Worm (Caenorhabditis elegans) whole organism, young adult: ENCODE results near the gene col-175.

Experiments used
- B0019.2 ChIP-seq: fragments of 200-800 bp; sonication (Bioruptor generic); conservative IDR thresholded peaks from 2 replicates; pipeline ENCODE4 v1.3.6; 2022; ENCODE audit warnings: missing genetic modification reagents, missing genetic modification characterization, missing compliant biosample characterization
- B0336.3 ChIP-seq: fragments of 200-800 bp; sonication (Bioruptor generic); IDR thresholded peaks from 2 replicates; pipeline ENCODE4 v1.3.6; 2022; ENCODE audit warnings: missing genetic modification characterization, missing compliant biosample characterization
- F10E7.11 ChIP-seq: sonication (generic microtip); optimal IDR thresholded peaks from 2 replicates; lab custom pipeline; 2017; ENCODE audit warnings: mild to moderate bottlenecking, missing genetic modification characterization, moderate library complexity, missing compliant biosample characterization
- F22D6.2 ChIP-seq: sonication (generic microtip); optimal IDR thresholded peaks from 2 replicates; lab custom pipeline; 2016; ENCODE audit warnings: mild to moderate bottlenecking, missing genetic modification characterization, missing compliant biosample characterization
- F23B12.7 ChIP-seq: sonication (generic microtip); optimal IDR thresholded peaks from 2 replicates; lab custom pipeline; 2017; ENCODE audit warnings: missing genetic modification characterization, mild to moderate bottlenecking, missing compliant biosample characterization, antibody characterized with exemption, moderate library complexity; ENCODE audit not compliant: insufficient read depth
- F39B2.1 ChIP-seq: fragments of 200-800 bp; sonication (Bioruptor generic); IDR thresholded peaks from 2 replicates; pipeline ENCODE4 v1.3.6; 2022; ENCODE audit warnings: missing genetic modification reagents, missing genetic modification characterization, missing compliant biosample characterization
- F52B5.7 ChIP-seq: sonication (generic microtip); optimal IDR thresholded peaks from 2 replicates; lab custom pipeline; 2016; ENCODE audit warnings: mild to moderate bottlenecking, missing genetic modification characterization, missing compliant biosample characterization
- F57A8.1 ChIP-seq: fragments of 200-800 bp; sonication (Bioruptor generic); optimal IDR thresholded peaks from 2 replicates; lab custom pipeline; 2018; ENCODE audit warnings: mild to moderate bottlenecking, missing genetic modification characterization, moderate library complexity, missing compliant biosample characterization
- K11D2.4 ChIP-seq: fragments of 200-800 bp; sonication (Bioruptor generic); IDR thresholded peaks from 2 replicates; pipeline ENCODE4 v1.3.6; 2022; ENCODE audit warnings: missing genetic modification reagents, missing genetic modification characterization, missing compliant biosample characterization
- T26A5.8 ChIP-seq: sonication (generic microtip); optimal IDR thresholded peaks from 2 replicates; lab custom pipeline; 2016; ENCODE audit warnings: missing genetic modification characterization, missing compliant biosample characterization
- Y53F4B.3 ChIP-seq: fragments of 200-800 bp; sonication (Bioruptor generic); IDR thresholded peaks from 2 replicates; pipeline ENCODE4 v1.3.6; 2022; ENCODE audit warnings: missing genetic modification reagents, missing genetic modification characterization, missing compliant biosample characterization
- Y53G8AR.9 ChIP-seq: fragments of 200-800 bp; sonication (Bioruptor generic); conservative IDR thresholded peaks from 2 replicates; pipeline ENCODE4 v1.3.6; 2022; ENCODE audit warnings: missing genetic modification reagents, missing genetic modification characterization, missing compliant biosample characterization
- Y67H2A.10 ChIP-seq: fragments of 200-800 bp; sonication (Bioruptor generic); conservative IDR thresholded peaks from 2 replicates; pipeline ENCODE4 v1.3.6; 2022; ENCODE audit warnings: missing genetic modification reagents, missing genetic modification characterization, missing compliant biosample characterization
- Y79H2A.3 ChIP-seq: fragments of 200-800 bp; sonication (Bioruptor generic); conservative IDR thresholded peaks from 2 replicates; pipeline ENCODE4 v1.3.6; 2022; ENCODE audit warnings: missing genetic modification reagents, missing genetic modification characterization, missing compliant biosample characterization
- ama-1 ChIP-seq, 3 experiments: fragments of 150-350 bp in 1 of 3; sonication (generic microtip) in 2 of 3; optimal IDR thresholded peaks; 2 replicates each; lab custom pipeline; 2014 to 2018; ENCODE audit warnings: missing biosample characterization in 2 of 3, missing genetic modification characterization in 2 of 3, missing genetic modification reagents in 2 of 3
- athp-1 ChIP-seq: sonication (generic microtip); optimal IDR thresholded peaks from 2 replicates; lab custom pipeline; 2017; ENCODE audit warnings: mild to moderate bottlenecking, missing genetic modification characterization, missing compliant biosample characterization
- bed-1 ChIP-seq: fragments of 200-800 bp; sonication (Bioruptor generic); IDR thresholded peaks from 2 replicates; pipeline ENCODE4 v1.3.6; 2022; ENCODE audit warnings: missing genetic modification reagents, missing genetic modification characterization, missing compliant biosample characterization
- cebp-2 ChIP-seq: fragments of 200-800 bp; sonication (Bioruptor generic); IDR thresholded peaks from 2 replicates; pipeline ENCODE4 v1.3.6; 2022; ENCODE audit warnings: missing genetic modification characterization, missing compliant biosample characterization
- ceh-58 ChIP-seq: fragments of 200-800 bp; sonication (Bioruptor generic); IDR thresholded peaks from 2 replicates; pipeline ENCODE4 v1.3.6; 2022; ENCODE audit warnings: missing genetic modification characterization, missing compliant biosample characterization
- ceh-91 ChIP-seq: fragments of 200-800 bp; sonication (Bioruptor generic); IDR thresholded peaks from 2 replicates; pipeline ENCODE4 v1.3.6; 2022; ENCODE audit warnings: missing genetic modification reagents, missing genetic modification characterization, missing compliant biosample characterization
- dox-1 ChIP-seq: fragments of 200-800 bp; sonication (Bioruptor generic); IDR thresholded peaks from 2 replicates; pipeline ENCODE4 v1.3.6; 2022; ENCODE audit warnings: missing genetic modification reagents, missing genetic modification characterization, missing compliant biosample characterization
- dpff-1 ChIP-seq: sonication (generic microtip); optimal IDR thresholded peaks from 2 replicates; lab custom pipeline; 2017; ENCODE audit warnings: mild to moderate bottlenecking, missing genetic modification characterization, missing compliant biosample characterization
- egl-18 ChIP-seq: fragments of 200-800 bp; sonication (Bioruptor generic); IDR thresholded peaks from 2 replicates; pipeline ENCODE4 v1.3.6; 2022; ENCODE audit warnings: missing genetic modification reagents, missing genetic modification characterization, missing compliant biosample characterization
- egl-44 ChIP-seq: fragments of 200-800 bp; sonication (Bioruptor generic); IDR thresholded peaks from 2 replicates; pipeline ENCODE4 v1.3.6; 2022; ENCODE audit warnings: missing genetic modification reagents, missing genetic modification characterization, missing compliant biosample characterization
- fkh-3 ChIP-seq: sonication (generic microtip); optimal IDR thresholded peaks from 2 replicates; lab custom pipeline; 2016; ENCODE audit warnings: mild to moderate bottlenecking, missing genetic modification characterization, missing compliant biosample characterization
- him-1 ChIP-seq: sonication (generic microtip); optimal IDR thresholded peaks from 2 replicates; lab custom pipeline; 2016; ENCODE audit warnings: missing genotype, missing genetic modification reagents, missing genetic modification characterization, missing compliant biosample characterization
- lag-1 ChIP-seq: fragments of 200-800 bp; sonication (Bioruptor generic); IDR thresholded peaks from 2 replicates; pipeline ENCODE4 v1.3.6; 2022; ENCODE audit warnings: missing genetic modification reagents, missing genetic modification characterization, missing compliant biosample characterization
- let-607 ChIP-seq, 2 experiments: fragments of 200-800 bp in 1 of 2; sonication (Bioruptor generic) in 1 of 2; sonication (generic microtip) in 1 of 2; optimal IDR thresholded peaks; 2 replicates each; lab custom pipeline; 2016 to 2018; ENCODE audit warnings: mild to moderate bottlenecking in 2 of 2, missing compliant biosample characterization in 2 of 2, missing genetic modification characterization in 2 of 2, moderate library complexity in 2 of 2, missing genotype in 1 of 2
- lin-54 ChIP-seq: fragments of 200-800 bp; sonication (Bioruptor generic); optimal IDR thresholded peaks from 2 replicates; lab custom pipeline; 2018; ENCODE audit warnings: mild to moderate bottlenecking, missing genetic modification characterization, missing compliant biosample characterization
- madf-10 ChIP-seq: sonication (generic microtip); optimal IDR thresholded peaks from 2 replicates; lab custom pipeline; 2016; ENCODE audit warnings: mild to moderate bottlenecking, missing genetic modification characterization, missing compliant biosample characterization
- madf-6 ChIP-seq: fragments of 200-800 bp; sonication (Bioruptor generic); IDR thresholded peaks from 2 replicates; pipeline ENCODE4 v1.3.6; 2022; ENCODE audit warnings: missing genetic modification reagents, missing genetic modification characterization, missing compliant biosample characterization
- madf-8 ChIP-seq: fragments of 200-800 bp; sonication (Bioruptor generic); conservative IDR thresholded peaks from 2 replicates; pipeline ENCODE4 v1.3.6; 2022; ENCODE audit warnings: missing genetic modification reagents, missing genetic modification characterization, missing compliant biosample characterization
- mcd-1 ChIP-seq: fragments of 200-800 bp; sonication (Bioruptor generic); IDR thresholded peaks from 2 replicates; pipeline ENCODE4 v1.3.6; 2022; ENCODE audit warnings: missing genetic modification reagents, missing genetic modification characterization, missing compliant biosample characterization
- mxl-1 ChIP-seq: sonication (generic microtip); optimal IDR thresholded peaks from 2 replicates; lab custom pipeline; 2016; ENCODE audit warnings: missing genetic modification characterization, missing compliant biosample characterization
- nfya-1 ChIP-seq: sonication (generic microtip); optimal IDR thresholded peaks from 2 replicates; lab custom pipeline; 2017; ENCODE audit warnings: antibody characterized with exemption, missing compliant biosample characterization, missing genetic modification characterization, borderline replicate concordance; ENCODE audit not compliant: insufficient read depth
- nfya-2 ChIP-seq: fragments of 200-800 bp; sonication (Bioruptor generic); IDR thresholded peaks from 2 replicates; pipeline ENCODE4 v1.3.6; 2022; ENCODE audit warnings: missing genetic modification reagents, missing genetic modification characterization, missing compliant biosample characterization
- nhr-27 ChIP-seq: fragments of 200-800 bp; sonication (Bioruptor generic); optimal IDR thresholded peaks from 2 replicates; lab custom pipeline; 2018; ENCODE audit warnings: mild to moderate bottlenecking, missing genetic modification characterization, moderate library complexity, missing compliant biosample characterization
- nhr-80 ChIP-seq: sonication (generic microtip); optimal IDR thresholded peaks from 2 replicates; lab custom pipeline; 2016; ENCODE audit warnings: missing genetic modification characterization, missing compliant biosample characterization
- rcor-1 ChIP-seq: fragments of 200-800 bp; sonication (Bioruptor generic); IDR thresholded peaks from 2 replicates; pipeline ENCODE4 v1.3.6; 2022; ENCODE audit warnings: missing genetic modification reagents, missing genetic modification characterization, missing compliant biosample characterization
- rec-8 ChIP-seq, 2 experiments: sonication (generic microtip); optimal IDR thresholded peaks; 2 replicates each; lab custom pipeline; 2016; ENCODE audit warnings: mild to moderate bottlenecking in 2 of 2, missing genetic modification characterization in 2 of 2, missing genetic modification reagents in 2 of 2, missing genotype in 2 of 2, missing biosample characterization in 1 of 2, missing compliant biosample characterization in 1 of 2, moderate library complexity in 1 of 2
- snpc-3.4 ChIP-seq: sonication (generic microtip); optimal IDR thresholded peaks from 2 replicates; lab custom pipeline; 2017; ENCODE audit warnings: missing genetic modification characterization, mild to moderate bottlenecking, missing compliant biosample characterization, antibody characterized with exemption, moderate library complexity, missing genotype, missing genetic modification reagents
- ztf-18 ChIP-seq: sonication (generic microtip); optimal IDR thresholded peaks from 2 replicates; lab custom pipeline; 2016; ENCODE audit warnings: missing genotype, mild to moderate bottlenecking, missing genetic modification characterization, missing compliant biosample characterization
- ztf-26 ChIP-seq: sonication (generic microtip); optimal IDR thresholded peaks from 2 replicates; lab custom pipeline; 2017; ENCODE audit warnings: missing genetic modification characterization, missing compliant biosample characterization
- ztf-28 ChIP-seq: fragments of 200-800 bp; sonication (Bioruptor generic); IDR thresholded peaks from 2 replicates; pipeline ENCODE4 v1.3.6; 2022; ENCODE audit warnings: missing genetic modification reagents, missing genetic modification characterization, missing compliant biosample characterization

The col-175 gene

DNA sequence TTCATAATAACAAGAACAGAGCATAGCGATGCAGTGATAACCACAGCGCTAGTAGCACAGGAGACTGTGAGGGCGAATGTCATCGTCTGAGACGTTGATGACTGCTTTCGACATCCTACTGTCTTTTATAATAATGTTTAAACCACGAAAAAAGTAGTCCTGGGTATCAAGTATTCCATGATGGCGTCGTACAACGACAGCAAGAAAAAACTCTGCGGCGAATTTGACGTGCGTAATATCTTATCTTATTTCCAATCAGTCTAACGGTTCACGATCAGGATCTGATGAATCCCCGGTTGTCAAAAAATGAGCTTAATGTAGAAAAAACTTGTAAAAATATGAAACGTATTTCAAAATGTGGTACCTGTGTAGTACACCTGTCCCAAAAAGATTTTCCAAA, at the start of gene col-175:
col-175 (minus strand) TSS at position 101 of the 400 bp plus-strand sequence.
- TF ChIP-seq egl-18 (GFP tag; lab: Robert Waterston, UW) (no peak), madf-10 (tag; lab: Kevin White, UChicago) (no peak), let-607 (tag; optimal IDR thresholded peaks at IDR 0.05; lab: Kevin White, UChicago) (no peak), B0019.2 (GFP tag; lab: Robert Waterston, UW) (no peak), rcor-1 (no peak), fkh-3 (tag; lab: Kevin White, UChicago) (no peak), T26A5.8 (tag; lab: Kevin White, UChicago) (no peak), B0336.3 (GFP tag; lab: Robert Waterston, UW) (no peak)

DNA sequence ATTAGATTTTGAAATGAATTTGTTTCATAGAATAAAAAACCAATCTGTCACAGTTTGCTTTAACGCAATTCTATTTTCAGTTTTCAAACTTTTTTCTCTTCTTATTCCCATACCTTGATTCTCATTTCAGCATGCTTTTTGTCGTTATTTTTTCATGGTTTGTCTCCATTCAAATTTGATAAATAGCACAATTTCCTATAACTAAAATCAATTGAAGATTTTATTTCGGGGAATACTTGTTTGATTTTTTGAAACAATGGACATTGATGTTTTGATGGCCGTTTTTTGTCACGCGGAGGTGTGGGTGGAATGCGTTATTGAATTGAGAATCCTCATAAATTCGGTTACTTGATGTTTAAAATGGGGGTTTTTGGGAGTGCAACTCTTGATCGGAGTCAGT, 48.6 kb upstream of the col-175 start, which contains the start of gene B0416.11:
B0416.11 (minus strand) TSS at position 101 of the 400 bp plus-strand sequence.
- no peak for TF ChIP-seq F10E7.11
- TF ChIP-seq lag-1 (GFP tag; lab: Robert Waterston, UW): no peak
- no peak for TF ChIP-seq F52B5.7
- TF ChIP-seq nfya-1 (tag; lab: Kevin White, UChicago): no peak
- no peak for TF ChIP-seq mxl-1
- no peak for TF ChIP-seq Y79H2A.3
- TF ChIP-seq Y53F4B.3 (GFP tag; lab: Robert Waterston, UW): no peak
- no peak for TF ChIP-seq Y67H2A.10 (GFP tag; lab: Robert Waterston, UW)
- TF ChIP-seq rec-8 (tag; optimal IDR thresholded peaks at IDR 0.05; lab: Kevin White, UChicago): no peak
- no peak for TF ChIP-seq nhr-80 (tag; lab: Kevin White, UChicago)
- no peak for TF ChIP-seq F22D6.2 (tag; lab: Kevin White, UChicago)
- no peak for TF ChIP-seq F57A8.1 (GFP tag; lab: Kevin White, UChicago)
- TF ChIP-seq ceh-91 (GFP tag; lab: Robert Waterston, UW): no peak
- no peak for TF ChIP-seq mcd-1 (GFP tag; lab: Robert Waterston, UW)
- no peak for TF ChIP-seq ztf-26 (tag; lab: Kevin White, UChicago)
- no peak for TF ChIP-seq snpc-3.4 (tag; lab: Kevin White, UChicago)

DNA sequence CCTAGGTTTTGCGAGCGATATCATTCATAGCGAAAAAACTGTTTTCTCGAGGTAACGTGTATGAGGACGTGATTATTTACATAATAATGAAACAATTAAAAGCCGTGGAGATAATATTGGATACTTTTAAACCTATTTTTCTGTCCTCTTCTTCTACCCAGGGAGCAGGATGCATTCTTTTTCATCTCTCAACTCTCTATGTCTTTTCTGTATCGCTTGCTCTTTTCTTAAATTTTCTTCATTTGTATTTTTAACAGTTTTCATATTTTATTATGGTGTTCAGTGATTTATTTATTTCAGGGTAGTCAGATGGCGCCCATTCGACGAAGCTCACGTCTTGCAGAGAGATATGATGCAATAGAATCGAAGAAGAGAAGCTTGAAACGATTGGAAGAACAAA, 44.2 kb upstream of the col-175 start, which contains the start of gene B0416.4:
B0416.4 (plus strand) TSS at position 301 of the 400 bp plus-strand sequence.
- TF ChIP-seq egl-44 (GFP tag; lab: Robert Waterston, UW): no peak
- TF ChIP-seq him-1: no peak
- no peak for TF ChIP-seq athp-1 (tag; lab: Kevin White, UChicago)
- TF ChIP-seq madf-8 (GFP tag; lab: Robert Waterston, UW): no peak
- no peak for TF ChIP-seq dox-1 (GFP tag; lab: Robert Waterston, UW)
- TF ChIP-seq ceh-58 (GFP tag; lab: Robert Waterston, UW): no peak
- TF ChIP-seq rcor-1: no peak
- TF ChIP-seq F23B12.7 (tag; lab: Kevin White, UChicago): no peak
- no peak for TF ChIP-seq egl-18 (GFP tag; lab: Robert Waterston, UW)
- TF ChIP-seq T26A5.8 (tag; lab: Kevin White, UChicago): no peak
- no peak for TF ChIP-seq F39B2.1
- no peak for TF ChIP-seq mcd-1 (GFP tag; lab: Robert Waterston, UW)
- TF ChIP-seq nfya-2: no peak

DNA sequence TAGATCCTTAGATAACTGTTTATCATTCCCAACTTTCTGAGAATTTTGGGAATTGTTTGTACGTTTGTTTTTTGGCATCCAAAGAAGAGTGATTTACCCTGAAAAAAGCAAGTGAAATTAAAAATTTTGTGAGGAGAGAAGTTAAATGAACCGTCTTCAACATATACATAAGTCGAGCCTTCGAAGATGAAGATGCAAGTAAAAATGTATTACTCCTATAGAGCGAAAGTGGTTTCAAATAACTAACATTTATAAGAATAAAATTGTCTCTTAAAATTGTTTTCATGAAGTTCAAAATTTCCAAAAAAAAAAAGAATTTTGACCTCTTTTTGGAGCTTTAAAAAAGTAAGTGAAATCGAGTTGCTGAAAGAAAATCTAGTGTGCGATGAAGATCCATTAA, 40.2 kb upstream of the col-175 start, which contains the start of gene B0416.10:
B0416.10 (minus strand) TSS at position 101 of the 400 bp plus-strand sequence.
- TF ChIP-seq F23B12.7 (tag; lab: Kevin White, UChicago) (no peak), madf-6 (GFP tag; lab: Robert Waterston, UW) (no peak), ztf-18 (tag; lab: Kevin White, UChicago) (no peak), Y53G8AR.9 (GFP tag; lab: Robert Waterston, UW) (no peak), rec-8 (tag; optimal IDR thresholded peaks at IDR 0.05; lab: Kevin White, UChicago) (no peak), mxl-1 (no peak), dpff-1 (tag; lab: Kevin White, UChicago) (no peak), lin-54 (GFP tag; lab: Kevin White, UChicago) (no peak), cebp-2 (GFP tag; lab: Robert Waterston, UW) (no peak), madf-10 (tag; lab: Kevin White, UChicago) (no peak), ztf-28 (GFP tag; lab: Robert Waterston, UW) (no peak), bed-1 (no peak), nhr-27 (no peak), ama-1 (optimal IDR thresholded peaks at IDR 0.05; lab: Kevin White, UChicago) (no peak), ama-1 (GFP tag; optimal IDR thresholded peaks at IDR 0.05; lab: Kevin White, UChicago) (no peak), K11D2.4 (GFP tag; lab: Robert Waterston, UW) (no peak)
